Fruit fly (Drosophila melanogaster) whole organism, embryonic: ENCODE measurements around the gene Glys.

Experiments
- Adf1 ChIP-seq: fragments of 200-800 bp; sonication (Bioruptor generic); IDR thresholded peaks from 2 replicates; pipeline ENCODE4 v1.3.6; 2022; ENCODE audit warnings: missing biosample characterization, missing genetic modification characterization
- Bdp1 ChIP-seq: fragments of 200-800 bp; sonication (Bioruptor generic); optimal IDR thresholded peaks from 3 replicates; lab custom pipeline; 2016; ENCODE audit warnings: missing biosample characterization, missing genetic modification characterization
- CG10209 ChIP-seq: fragments of 200-800 bp; sonication (Bioruptor generic); optimal IDR thresholded peaks from 3 replicates; lab custom pipeline; 2017; ENCODE audit warnings: missing biosample characterization, mild to moderate bottlenecking, missing genetic modification characterization, missing genetic modification reagents
- CG12769 ChIP-seq: fragments of 200-800 bp; sonication (Bioruptor generic); optimal IDR thresholded peaks from 2 replicates; lab custom pipeline; 2019; ENCODE audit warnings: missing biosample characterization, mild to moderate bottlenecking, missing genetic modification characterization, moderate library complexity
- CG12942 ChIP-seq: fragments of 200-800 bp; sonication (Bioruptor generic); optimal IDR thresholded peaks from 3 replicates; lab custom pipeline; 2016; ENCODE audit warnings: missing biosample characterization, missing genetic modification characterization
- CG13296 ChIP-seq: fragments of 200-800 bp; sonication (Bioruptor generic); optimal IDR thresholded peaks from 3 replicates; lab custom pipeline; 2018; ENCODE audit warnings: missing biosample characterization, mild to moderate bottlenecking, missing genetic modification characterization
- CG15073 ChIP-seq: fragments of 200-800 bp; sonication (Bioruptor generic); optimal IDR thresholded peaks from 2 replicates; lab custom pipeline; 2016; ENCODE audit warnings: missing biosample characterization, missing genetic modification characterization
- CG17361 ChIP-seq: fragments of 200-800 bp; sonication (Bioruptor generic); IDR thresholded peaks from 3 replicates; pipeline ENCODE4 v1.3.6; 2022; ENCODE audit warnings: missing biosample characterization, missing genetic modification characterization
- CG2678 ChIP-seq: fragments of 200-800 bp; sonication (Bioruptor generic); optimal IDR thresholded peaks from 3 replicates; lab custom pipeline; 2019; ENCODE audit warnings: missing biosample characterization, mild to moderate bottlenecking, missing genetic modification characterization, moderate library complexity
- CG31365 ChIP-seq: fragments of 200-800 bp; sonication (Bioruptor generic); optimal IDR thresholded peaks from 2 replicates; lab custom pipeline; 2018; ENCODE audit warnings: missing biosample characterization, mild to moderate bottlenecking, missing genetic modification characterization
- CG3407 ChIP-seq: fragments of 200-800 bp; sonication (Bioruptor generic); optimal IDR thresholded peaks from 2 replicates; lab custom pipeline; 2018; ENCODE audit warnings: missing biosample characterization, mild to moderate bottlenecking, missing genetic modification characterization
- CG4360 ChIP-seq: fragments of 200-800 bp; sonication (Bioruptor generic); IDR thresholded peaks from 2 replicates; pipeline ENCODE4 v1.3.6; 2022; ENCODE audit warnings: missing biosample characterization, missing genetic modification characterization
- CG8290 ChIP-seq, 3 experiments: fragments of 200-800 bp; sonication (Bioruptor generic); optimal IDR thresholded peaks; 2 replicates each; lab custom pipeline; 2016 to 2019; ENCODE audit warnings: missing biosample characterization in 3 of 3, missing genetic modification characterization in 3 of 3, mild to moderate bottlenecking in 2 of 3, moderate library complexity in 1 of 3
- CG8359 ChIP-seq: fragments of 200-800 bp; sonication (Bioruptor generic); optimal IDR thresholded peaks from 2 replicates; lab custom pipeline; 2017; ENCODE audit warnings: missing biosample characterization, mild to moderate bottlenecking, missing genetic modification characterization, borderline replicate concordance
- CG8944 ChIP-seq: fragments of 200-800 bp; sonication (Bioruptor generic); optimal IDR thresholded peaks from 3 replicates; lab custom pipeline; 2016; ENCODE audit warnings: missing biosample characterization, missing genetic modification characterization
- CkIIα-i1 ChIP-seq: fragments of 200-800 bp; sonication (Bioruptor generic); IDR thresholded peaks from 2 replicates; pipeline ENCODE4 v1.3.6; 2022; ENCODE audit warnings: missing biosample characterization, missing genetic modification characterization
- Elba2 ChIP-seq: fragments of 200-800 bp; sonication (Bioruptor generic); optimal IDR thresholded peaks from 3 replicates; lab custom pipeline; 2016; ENCODE audit warnings: missing biosample characterization, missing genetic modification characterization
- Fer1 ChIP-seq: fragments of 200-800 bp; sonication (Bioruptor generic); optimal IDR thresholded peaks from 2 replicates; lab custom pipeline; 2017; ENCODE audit warnings: missing biosample characterization, mild to moderate bottlenecking, missing genetic modification characterization
- GATAe ChIP-seq: fragments of 200-800 bp; sonication (Bioruptor generic); conservative IDR thresholded peaks from 2 replicates; pipeline ENCODE4 v1.3.6; 2022; ENCODE audit warnings: missing biosample characterization, missing genetic modification characterization
- HHEX ChIP-seq: fragments of 200-800 bp; sonication (Bioruptor generic); optimal IDR thresholded peaks from 3 replicates; lab custom pipeline; 2017; ENCODE audit warnings: missing biosample characterization, mild to moderate bottlenecking, missing genetic modification characterization, missing genetic modification reagents
- Hey ChIP-seq: fragments of 200-800 bp; sonication (Bioruptor generic); optimal IDR thresholded peaks from 3 replicates; lab custom pipeline; 2018; ENCODE audit warnings: missing biosample characterization, mild to moderate bottlenecking, missing genetic modification characterization
- Hmr ChIP-seq: fragments of 200-800 bp; sonication (Bioruptor generic); optimal IDR thresholded peaks from 3 replicates; lab custom pipeline; 2017; ENCODE audit warnings: mild to moderate bottlenecking, missing biosample characterization, missing genetic modification reagents, missing genetic modification characterization
- Jarid2 ChIP-seq: fragments of 200-800 bp; sonication (Bioruptor generic); optimal IDR thresholded peaks from 3 replicates; lab custom pipeline; 2017; ENCODE audit warnings: mild to moderate bottlenecking, missing biosample characterization, missing genetic modification reagents, missing genetic modification characterization
- MTF-1 ChIP-seq: fragments of 200-800 bp; sonication (Bioruptor generic); optimal IDR thresholded peaks from 2 replicates; lab custom pipeline; 2018; ENCODE audit warnings: missing biosample characterization, mild to moderate bottlenecking, missing genetic modification characterization, borderline replicate concordance
- Nf-YC ChIP-seq: fragments of 200-800 bp; optimal IDR thresholded peaks from 3 replicates; lab custom pipeline; 2019; ENCODE audit warnings: missing biosample characterization, mild to moderate bottlenecking, missing genetic modification characterization, moderate library complexity
- Trl ChIP-seq, 3 experiments: fragments of >200 bp in 2 of 3; fragments of 200-800 bp in 1 of 3; sonication (Bioruptor generic) in 1 of 3; optimal IDR thresholded peaks; 2 replicates in 1 of 3; 3 replicates in 2 of 3; lab custom pipeline; 2016 to 2017; ENCODE audit warnings: missing biosample characterization in 1 of 3, missing genetic modification characterization in 1 of 3
- ac ChIP-seq: fragments of 200-800 bp; sonication (Bioruptor generic); optimal IDR thresholded peaks from 3 replicates; lab custom pipeline; 2017; ENCODE audit warnings: missing biosample characterization, mild to moderate bottlenecking, missing genetic modification characterization
- ash1 ChIP-seq: fragments of 200-800 bp; sonication (Bioruptor generic); optimal IDR thresholded peaks from 2 replicates; lab custom pipeline; 2018; ENCODE audit warnings: missing biosample characterization, mild to moderate bottlenecking, missing genetic modification characterization
- bbx ChIP-seq: fragments of 200-800 bp; sonication (Bioruptor generic); IDR thresholded peaks from 2 replicates; pipeline ENCODE4 v1.3.6; 2022; ENCODE audit warnings: missing biosample characterization, missing genetic modification characterization; ENCODE audit not compliant: partially characterized antibody
- cas ChIP-seq: fragments of 200-800 bp; sonication (Bioruptor generic); IDR thresholded peaks from 2 replicates; pipeline ENCODE4 v1.3.6; 2022; ENCODE audit warnings: missing biosample characterization, missing genetic modification characterization
- caup ChIP-seq: fragments of 200-800 bp; sonication (Bioruptor generic); optimal IDR thresholded peaks from 3 replicates; lab custom pipeline; 2017; ENCODE audit warnings: missing biosample characterization, mild to moderate bottlenecking, missing genetic modification characterization, moderate library complexity; ENCODE audit not compliant: severe bottlenecking
- ci ChIP-seq: fragments of 200-800 bp; sonication (Bioruptor generic); IDR thresholded peaks from 3 replicates; pipeline ENCODE4 v1.3.6; 2022; ENCODE audit warnings: missing biosample characterization, missing genetic modification characterization
- crol ChIP-seq: fragments of 200-800 bp; sonication (Bioruptor generic); IDR thresholded peaks from 2 replicates; pipeline ENCODE4 v1.3.6; 2022; ENCODE audit warnings: missing biosample characterization, missing genetic modification characterization
- dm ChIP-seq: fragments of 200-800 bp; sonication (Bioruptor generic); optimal IDR thresholded peaks from 3 replicates; lab custom pipeline; 2016; ENCODE audit warnings: missing biosample characterization, missing genetic modification characterization
- dmrt11E ChIP-seq: fragments of 200-800 bp; sonication (Bioruptor generic); optimal IDR thresholded peaks from 3 replicates; lab custom pipeline; 2018; ENCODE audit warnings: missing biosample characterization, mild to moderate bottlenecking, missing genetic modification characterization, moderate library complexity
- jing ChIP-seq: fragments of 200-800 bp; sonication (Bioruptor generic); optimal IDR thresholded peaks from 2 replicates; lab custom pipeline; 2018; ENCODE audit warnings: missing biosample characterization, mild to moderate bottlenecking, missing genetic modification characterization
- lab ChIP-seq: fragments of 200-800 bp; sonication (Bioruptor generic); optimal IDR thresholded peaks from 3 replicates; lab custom pipeline; 2017; ENCODE audit warnings: missing biosample characterization, missing genetic modification characterization, mild to moderate bottlenecking, moderate library complexity, missing genetic modification reagents
- lola ChIP-seq, 3 experiments: fragments of >200 bp in 2 of 3; fragments of 200-800 bp in 1 of 3; sonication (Bioruptor generic) in 1 of 3; optimal IDR thresholded peaks; 2 replicates each; lab custom pipeline; 2017 to 2019; ENCODE audit warnings: missing biosample characterization in 3 of 3, missing genetic modification characterization in 3 of 3, mild to moderate bottlenecking in 1 of 3, moderate library complexity in 1 of 3
- mirr ChIP-seq: fragments of 200-800 bp; sonication (Bioruptor generic); optimal IDR thresholded peaks from 3 replicates; lab custom pipeline; 2018; ENCODE audit warnings: missing biosample characterization, mild to moderate bottlenecking, missing genetic modification characterization
- onecut ChIP-seq: fragments of 200-800 bp; sonication (Bioruptor generic); IDR thresholded peaks from 2 replicates; pipeline ENCODE4 v1.3.6; 2022; ENCODE audit warnings: missing biosample characterization, missing genetic modification characterization
- run ChIP-seq: fragments of 200-800 bp; sonication (Bioruptor generic); optimal IDR thresholded peaks from 3 replicates; lab custom pipeline; 2018; ENCODE audit warnings: missing biosample characterization, mild to moderate bottlenecking, missing genetic modification characterization
- schlank ChIP-seq: fragments of 200-800 bp; sonication (Bioruptor generic); optimal IDR thresholded peaks from 2 replicates; lab custom pipeline; 2018; ENCODE audit warnings: missing biosample characterization, mild to moderate bottlenecking, missing genetic modification characterization
- seq ChIP-seq: fragments of 200-800 bp; sonication (Bioruptor generic); IDR thresholded peaks from 2 replicates; pipeline ENCODE4 v1.3.6; 2022; ENCODE audit warnings: missing biosample characterization, missing genetic modification characterization
- tup ChIP-seq: fragments of 200-800 bp; sonication (Bioruptor generic); optimal IDR thresholded peaks from 2 replicates; lab custom pipeline; 2016; ENCODE audit warnings: missing biosample characterization, mild to moderate bottlenecking, missing genetic modification characterization, moderate library complexity
- tx ChIP-seq: fragments of 200-800 bp; sonication (Bioruptor generic); optimal IDR thresholded peaks from 2 replicates; lab custom pipeline; 2016; ENCODE audit warnings: missing biosample characterization, missing genetic modification characterization
- unpg ChIP-seq: fragments of 200-800 bp; sonication (Bioruptor generic); optimal IDR thresholded peaks from 3 replicates; lab custom pipeline; 2018; ENCODE audit warnings: missing biosample characterization, mild to moderate bottlenecking, missing genetic modification characterization, moderate library complexity

Gene Glys

DNA sequence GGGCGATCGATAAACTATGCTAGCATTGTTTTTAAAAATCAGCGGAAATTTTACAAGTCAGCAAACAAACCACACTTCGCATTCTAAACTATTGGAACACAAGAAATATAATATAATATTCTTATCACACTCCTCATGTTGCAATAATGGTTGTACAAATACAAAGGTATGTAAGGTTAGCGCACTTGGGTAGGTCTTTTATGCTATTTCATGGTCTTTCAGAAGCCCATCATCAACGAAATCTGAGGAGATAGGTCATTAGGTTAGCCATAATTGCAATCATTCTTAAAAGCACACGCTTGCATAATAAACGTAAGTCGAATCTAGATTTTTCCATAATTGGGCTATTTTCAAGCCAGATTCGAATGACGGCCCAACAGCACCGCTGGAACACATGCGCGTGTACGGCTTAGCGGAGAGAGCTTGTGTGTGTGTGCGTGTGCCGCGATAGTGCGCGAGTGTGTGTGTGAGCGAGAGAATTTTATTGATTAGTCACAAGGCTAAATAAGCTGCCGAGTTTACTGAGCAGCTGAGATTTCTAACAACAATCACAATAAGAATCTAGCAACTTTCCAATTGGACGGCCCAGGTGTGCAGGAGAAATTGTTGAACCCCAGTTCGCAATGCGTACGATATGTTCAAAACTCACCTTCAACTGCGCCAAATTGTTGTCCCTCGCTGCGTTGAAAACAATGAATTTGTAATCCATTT, 53.0 kb downstream of the Glys start (continued):
- TF ChIP-seq dm (GFP tag; lab: Kevin White, UChicago) = peak; percentile 29
- TF ChIP-seq Fer1 (GFP tag; lab: Kevin White, UChicago) = peak; percentile 31
- TF ChIP-seq Elba2 = peak; percentile 97
- no peak for TF ChIP-seq CG17361 (GFP tag; lab: Robert Waterston, UW)
- peak in 1 of 3 experiments; percentile 24 for TF ChIP-seq lola (GFP tag; optimal IDR thresholded peaks at IDR 0.05; lab: Kevin White, UChicago)
- TF ChIP-seq Jarid2 (GFP tag; lab: Kevin White, UChicago) = no peak
- peak; percentile 1 for TF ChIP-seq mirr

DNA sequence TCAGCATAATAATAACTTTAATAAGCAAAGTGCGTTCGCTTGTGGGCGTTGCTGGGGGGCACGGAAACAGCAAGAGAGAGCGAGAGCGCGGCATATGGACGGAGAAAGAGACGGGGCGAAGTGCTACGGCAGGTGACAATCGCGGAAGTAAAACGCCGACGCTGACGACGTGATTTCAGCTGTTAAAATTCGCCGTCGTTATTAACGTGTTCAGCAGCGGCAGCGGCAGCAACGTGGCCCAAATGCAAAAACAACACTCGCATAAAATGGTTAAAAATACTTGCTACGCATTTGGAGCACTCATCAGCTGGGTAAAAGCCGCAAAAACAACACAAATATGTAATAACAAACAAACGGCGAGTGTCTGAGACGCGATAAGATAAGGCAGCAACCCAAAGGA, 54.5 kb downstream of the Glys start:
- TF ChIP-seq CG8290 (GFP tag; optimal IDR thresholded peaks at IDR 0.05; lab: Kevin White, UChicago) (no peak), CG8290 (tag; optimal IDR thresholded peaks at IDR 0.05; lab: Kevin White, UChicago) (peak in 1 of 2 experiments; percentile 47), CG8944 (GFP tag; lab: Kevin White, UChicago) (no peak), CG3407 (peak; percentile 60), CG10209 (GFP tag; lab: Kevin White, UChicago) (peak; percentile 33), Nf-YC (tag; lab: Kevin White, UChicago) (no peak), CG31365 (tag; lab: Kevin White, UChicago) (no peak), tup (GFP tag; lab: Kevin White, UChicago) (peak; percentile 3), cas (GFP tag; lab: Robert Waterston, UW) (no peak), crol (GFP tag; lab: Robert Waterston, UW) (peak; percentile 71), ci (GFP tag; lab: Robert Waterston, UW) (0 out of 3 replicates have a peak, but pooled peaks have one; percentile 22), ash1 (GFP tag; lab: Kevin White, UChicago) (peak; percentile 26), lab (peak; percentile 77), schlank (tag; lab: Kevin White, UChicago) (peak; percentile 0), run (peak; percentile 22), caup (peak; percentile 69), bbx (GFP tag; lab: Robert Waterston, UW) (0 out of 2 replicates have a peak, but pooled peaks have one; percentile 21), CG13296 (GFP tag; lab: Kevin White, UChicago) (peak; percentile 58), CG12942 (no peak), onecut (0 out of 2 replicates have a peak, but pooled peaks have one; percentile 10), dmrt11E (peak; percentile 9), CG4360 (0 out of 2 replicates have a peak, but pooled peaks have one; percentile 12), tx (GFP tag; lab: Kevin White, UChicago) (no peak), seq (GFP tag; lab: Robert Waterston, UW) (no peak), Trl (optimal IDR thresholded peaks at IDR 0.05; lab: Kevin White, UChicago) (peak in 1 of 2 experiments; percentile 8), Trl (GFP tag; optimal IDR thresholded peaks at IDR 0.05; lab: Kevin White, UChicago) (peak; percentile 2), CG12769 (tag; lab: Kevin White, UChicago) (peak; percentile 29), CG15073 (GFP tag; lab: Kevin White, UChicago) (no peak), Adf1 (peak; percentile 75), ac (GFP tag; lab: Kevin White, UChicago) (peak; percentile 24), Hey (tag; lab: Kevin White, UChicago) (peak; percentile 24), CG8359 (GFP tag; lab: Kevin White, UChicago) (peak; percentile 21), HHEX (GFP tag; lab: Kevin White, UChicago) (peak; percentile 31), jing (GFP tag; lab: Kevin White, UChicago) (peak; percentile 1), Hmr (GFP tag; lab: Kevin White, UChicago) (peak; percentile 29), CG2678 (tag; lab: Kevin White, UChicago) (peak; percentile 29), MTF-1 (GFP tag; lab: Kevin White, UChicago) (peak; percentile 73), CkIIα-i1 (GFP tag; lab: Robert Waterston, UW) (no peak), Bdp1 (peak; percentile 13), unpg (GFP tag; lab: Kevin White, UChicago) (peak; percentile 16), GATAe (GFP tag; lab: Robert Waterston, UW) (peak; percentile 24; the same call in 1 of the 2 replicates)
